Worm (Caenorhabditis elegans) whole organism, L2 larva: ENCODE results near the gene lgc-38.
A peak's percentile ranks its signal among the peaks of the same experiment; 100 is the strongest.

Experiments
- C34F6.9 ChIP-seq: fragments of 150-350 bp; optimal IDR thresholded peaks from 2 replicates; lab custom pipeline; 2014; ENCODE audit warnings: missing biosample characterization, missing genetic modification characterization
- F13H6.1 ChIP-seq: sonication (generic microtip); optimal IDR thresholded peaks from 2 replicates; lab custom pipeline; 2016; ENCODE audit warnings: missing genetic modification characterization, missing compliant biosample characterization
- R02D3.7 ChIP-seq: fragments of 150-350 bp; optimal IDR thresholded peaks from 2 replicates; lab custom pipeline; 2014; ENCODE audit warnings: missing biosample characterization, missing genetic modification characterization
- Y55F3AM.14 ChIP-seq: fragments of 200-800 bp; sonication (Bioruptor generic); optimal IDR thresholded peaks from 2 replicates; lab custom pipeline; 2018; ENCODE audit warnings: mild to moderate bottlenecking, missing genetic modification characterization, missing compliant biosample characterization
- ZK546.5 ChIP-seq: sonication (generic microtip); optimal IDR thresholded peaks from 2 replicates; lab custom pipeline; 2017; ENCODE audit warnings: missing biosample characterization, missing genetic modification characterization
- alr-1 ChIP-seq: fragments of 150-350 bp; optimal IDR thresholded peaks from 2 replicates; lab custom pipeline; 2014; ENCODE audit warnings: missing biosample characterization, missing genetic modification characterization
- aly-2 ChIP-seq: fragments of 150-350 bp; optimal IDR thresholded peaks from 2 replicates; lab custom pipeline; 2014; ENCODE audit warnings: missing biosample characterization, missing genetic modification characterization
- ama-1 ChIP-seq: fragments of 150-350 bp; optimal IDR thresholded peaks from 2 replicates; lab custom pipeline; 2018; ENCODE audit warnings: inconsistent platforms
- blmp-1 ChIP-seq: sonication (generic microtip); optimal IDR thresholded peaks from 2 replicates; lab custom pipeline; 2017; ENCODE audit warnings: missing genetic modification characterization, mild to moderate bottlenecking, missing compliant biosample characterization, antibody characterized with exemption, moderate library complexity; ENCODE audit not compliant: insufficient read depth
- ceh-16 ChIP-seq: fragments of 150-350 bp; optimal IDR thresholded peaks from 2 replicates; lab custom pipeline; 2014; ENCODE audit warnings: missing biosample characterization, missing genetic modification characterization
- ceh-82 ChIP-seq: fragments of 150-350 bp; optimal IDR thresholded peaks from 2 replicates; lab custom pipeline; 2014; ENCODE audit warnings: missing biosample characterization, missing genetic modification characterization
- egl-27 ChIP-seq: sonication (generic microtip); optimal IDR thresholded peaks from 3 replicates; lab custom pipeline; 2017; ENCODE audit warnings: missing biosample characterization, missing genetic modification reagents, missing genetic modification characterization
- elt-1 ChIP-seq: fragments of 150-350 bp; optimal IDR thresholded peaks from 2 replicates; lab custom pipeline; 2014; ENCODE audit warnings: missing biosample characterization, missing genetic modification characterization
- elt-3 ChIP-seq: sonication (generic microtip); optimal IDR thresholded peaks from 2 replicates; lab custom pipeline; 2017; ENCODE audit warnings: missing biosample characterization, missing genetic modification characterization
- fos-1 ChIP-seq: fragments of 150-350 bp; optimal IDR thresholded peaks from 2 replicates; lab custom pipeline; 2014; ENCODE audit warnings: missing biosample characterization, missing genetic modification characterization
- gmeb-1 ChIP-seq: fragments of 150-350 bp; optimal IDR thresholded peaks from 2 replicates; lab custom pipeline; 2014; ENCODE audit warnings: missing biosample characterization, missing genetic modification characterization
- lin-11 ChIP-seq: fragments of 150-350 bp; sonication (generic microtip); optimal IDR thresholded peaks from 2 replicates; lab custom pipeline; 2014; ENCODE audit warnings: missing biosample characterization, missing genetic modification characterization, inconsistent platforms, mixed read lengths
- lin-13 ChIP-seq: fragments of 150-350 bp; optimal IDR thresholded peaks from 2 replicates; lab custom pipeline; 2014; ENCODE audit warnings: missing biosample characterization, missing genetic modification reagents, missing genetic modification characterization
- lin-39 ChIP-seq: fragments of 150-350 bp; optimal IDR thresholded peaks from 2 replicates; lab custom pipeline; 2014; ENCODE audit warnings: missing biosample characterization, missing genetic modification reagents, missing genetic modification characterization
- lsy-2 ChIP-seq, 2 experiments: fragments of 150-350 bp in 1 of 2; sonication (generic microtip) in 1 of 2; optimal IDR thresholded peaks; 2 replicates each; lab custom pipeline; 2014 to 2017; ENCODE audit warnings: missing biosample characterization in 2 of 2, missing genetic modification characterization in 2 of 2
- mab-5 ChIP-seq: fragments of 150-350 bp; optimal IDR thresholded peaks from 2 replicates; lab custom pipeline; 2014; ENCODE audit warnings: missing biosample characterization, missing genetic modification characterization
- mbf-1 ChIP-seq: sonication (generic microtip); optimal IDR thresholded peaks from 2 replicates; lab custom pipeline; 2017; ENCODE audit warnings: missing biosample characterization, missing genetic modification characterization
- mdl-1 ChIP-seq, 2 experiments: fragments of 150-350 bp in 1 of 2; sonication (generic microtip) in 1 of 2; optimal IDR thresholded peaks; 2 replicates each; lab custom pipeline; 2017; ENCODE audit warnings: missing biosample characterization in 2 of 2, missing genetic modification characterization in 2 of 2
- nhr-12 ChIP-seq: fragments of 150-350 bp; optimal IDR thresholded peaks from 2 replicates; lab custom pipeline; 2014; ENCODE audit warnings: missing biosample characterization, missing genetic modification characterization
- nhr-129 ChIP-seq: fragments of 150-350 bp; optimal IDR thresholded peaks from 2 replicates; lab custom pipeline; 2014; ENCODE audit warnings: missing biosample characterization, missing genetic modification characterization
- nhr-21 ChIP-seq: fragments of 150-350 bp; optimal IDR thresholded peaks from 2 replicates; lab custom pipeline; 2014; ENCODE audit warnings: missing biosample characterization, missing genetic modification characterization
- nhr-23 ChIP-seq: fragments of 150-350 bp; optimal IDR thresholded peaks from 2 replicates; lab custom pipeline; 2014; ENCODE audit warnings: missing biosample characterization, missing genetic modification reagents, missing genetic modification characterization
- nhr-237 ChIP-seq: fragments of 150-350 bp; optimal IDR thresholded peaks from 2 replicates; lab custom pipeline; 2014; ENCODE audit warnings: missing biosample characterization, missing genetic modification characterization
- nhr-25 ChIP-seq: fragments of 150-350 bp; sonication (generic microtip); optimal IDR thresholded peaks from 3 replicates; lab custom pipeline; 2014; ENCODE audit warnings: missing biosample characterization, missing genetic modification characterization
- nhr-6 ChIP-seq: fragments of 150-350 bp; optimal IDR thresholded peaks from 2 replicates; lab custom pipeline; 2014; ENCODE audit warnings: missing biosample characterization, missing genetic modification characterization
- nhr-77 ChIP-seq: fragments of 150-350 bp; optimal IDR thresholded peaks from 2 replicates; lab custom pipeline; 2014; ENCODE audit warnings: missing biosample characterization, missing genetic modification characterization
- peb-1 ChIP-seq: fragments of 150-350 bp; optimal IDR thresholded peaks from 2 replicates; lab custom pipeline; 2014; ENCODE audit warnings: missing biosample characterization, missing genetic modification characterization
- sem-4 ChIP-seq: fragments of 150-350 bp; optimal IDR thresholded peaks from 2 replicates; lab custom pipeline; 2014; ENCODE audit warnings: missing biosample characterization, missing genetic modification reagents, missing genetic modification characterization
- sma-3 ChIP-seq: sonication (generic microtip); optimal IDR thresholded peaks from 2 replicates; lab custom pipeline; 2016; ENCODE audit warnings: missing genetic modification reagents, missing genetic modification characterization, missing compliant biosample characterization
- sma-9 ChIP-seq, 2 experiments: fragments of 150-350 bp in 1 of 2; sonication (generic microtip) in 1 of 2; optimal IDR thresholded peaks; 2 replicates each; lab custom pipeline; 2014 to 2016; ENCODE audit warnings: missing genetic modification characterization in 2 of 2, mild to moderate bottlenecking in 1 of 2, missing biosample characterization in 1 of 2, missing compliant biosample characterization in 1 of 2, missing genetic modification reagents in 1 of 2, moderate library complexity in 1 of 2
- snpc-4 ChIP-seq: fragments of 150-350 bp; optimal IDR thresholded peaks from 2 replicates; lab custom pipeline; 2014; ENCODE audit warnings: missing biosample characterization, missing genetic modification characterization
- unc-39 ChIP-seq: fragments of 150-350 bp; optimal IDR thresholded peaks from 2 replicates; lab custom pipeline; 2014; ENCODE audit warnings: missing biosample characterization, missing genetic modification characterization
- unc-55 ChIP-seq: fragments of 150-350 bp; sonication (generic microtip); optimal IDR thresholded peaks from 3 replicates; lab custom pipeline; 2014; ENCODE audit warnings: missing biosample characterization, missing genetic modification reagents, missing genetic modification characterization
- unc-62 ChIP-seq: fragments of 150-350 bp; optimal IDR thresholded peaks from 2 replicates; lab custom pipeline; 2014; ENCODE audit warnings: missing biosample characterization, missing genetic modification reagents, missing genetic modification characterization
- zag-1 ChIP-seq: fragments of 150-350 bp; optimal IDR thresholded peaks from 2 replicates; lab custom pipeline; 2014; ENCODE audit warnings: missing biosample characterization, missing genetic modification characterization
- ztf-1 ChIP-seq: fragments of 200-800 bp; sonication (Bioruptor generic); conservative IDR thresholded peaks from 2 replicates; pipeline ENCODE4 v1.3.6; 2022; ENCODE audit warnings: missing genetic modification characterization, missing compliant biosample characterization
- ztf-11 ChIP-seq: sonication (generic microtip); optimal IDR thresholded peaks from 2 replicates; lab custom pipeline; 2017; ENCODE audit warnings: missing biosample characterization, missing genetic modification characterization
- ztf-4 ChIP-seq: fragments of 150-350 bp; optimal IDR thresholded peaks from 2 replicates; lab custom pipeline; 2014; ENCODE audit warnings: missing biosample characterization, missing genetic modification characterization

Gene lgc-38

DNA sequence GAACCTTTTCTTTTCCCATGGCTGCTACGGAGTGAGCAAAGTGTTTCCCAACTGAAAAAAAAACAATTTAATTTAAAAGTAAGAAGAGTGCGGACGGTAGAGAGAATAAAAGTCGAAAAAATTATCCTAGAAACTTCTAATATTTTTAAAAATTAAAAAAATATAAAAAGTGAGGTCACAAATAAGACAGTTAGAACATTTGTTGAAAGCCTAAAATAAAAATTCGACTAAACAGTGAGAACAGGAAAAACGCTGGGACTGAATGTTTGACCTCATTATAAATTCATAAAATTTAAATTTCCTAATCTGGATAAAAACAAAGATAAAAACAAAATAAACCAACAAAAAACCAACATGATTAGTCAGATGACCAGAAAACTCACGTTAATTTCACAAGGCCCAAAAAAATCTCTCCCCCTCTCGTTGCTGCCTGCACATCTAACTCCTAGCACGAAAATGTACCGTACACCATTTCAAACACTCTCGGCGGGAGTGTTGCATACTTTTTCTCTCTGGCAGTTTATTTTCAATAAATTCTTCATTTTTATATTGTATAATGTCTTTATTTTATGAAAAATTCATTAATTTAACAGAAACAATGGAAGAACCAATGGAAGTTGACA, 37.2 kb upstream of the lgc-38 start, which contains the start of the genes eef-1A.1 and rfc-4 (continued):
- TF ChIP-seq elt-3 (tag; lab: Kevin White, UChicago) (no peak), alr-1 (tag; lab: Kevin White, UChicago) (no peak), F13H6.1 (peak; percentile 87), Y55F3AM.14 (GFP tag; lab: Kevin White, UChicago) (peak; percentile 88), C34F6.9 (tag; lab: Kevin White, UChicago) (peak; percentile 100), nhr-21 (peak; percentile 95), lin-39 (no peak)

DNA sequence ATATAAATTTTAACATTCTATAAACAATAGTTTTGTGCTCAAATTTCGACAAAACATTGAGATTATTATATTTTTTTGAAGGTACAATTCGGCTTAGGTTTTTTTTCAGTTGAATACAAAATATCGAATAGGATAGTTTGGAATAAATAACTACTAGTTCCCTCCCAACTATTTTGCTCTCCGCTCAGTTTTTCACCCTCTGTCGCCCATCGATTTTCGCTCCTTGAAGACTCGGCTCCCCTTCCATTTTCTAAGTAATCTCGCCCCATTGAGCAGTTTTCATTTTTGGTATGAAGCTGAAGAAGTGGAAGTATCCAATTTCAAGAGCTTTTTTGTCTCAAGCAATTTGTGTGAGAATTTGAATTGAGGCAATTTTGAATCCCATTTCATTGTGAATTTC, 35.3 kb upstream of the lgc-38 start, which contains the start of gene F31E3.2:
TSS of gene F31E3.2 (plus strand) at position 301 of the 400 bp plus-strand sequence.
- TF ChIP-seq unc-55 (GFP tag; lab: Kevin White, UChicago) = peak; percentile 40
- peak; percentile 40 for TF ChIP-seq C34F6.9 (tag; lab: Kevin White, UChicago)
- TF ChIP-seq nhr-6 (tag; lab: Kevin White, UChicago) = no peak
- peak in 1 of 2 experiments; percentile 27 for TF ChIP-seq lsy-2 (tag; optimal IDR thresholded peaks at IDR 0.05; lab: Kevin White, UChicago)

ce11 chrIII:6974952-6975351, 34.0 kb upstream of the lgc-38 start:
- TF ChIP-seq ztf-1 = no peak
- no peak for TF ChIP-seq nhr-23 (tag; lab: Kevin White, UChicago)
- TF ChIP-seq alr-1 (tag; lab: Kevin White, UChicago) = no peak
- TF ChIP-seq nhr-6 (tag; lab: Kevin White, UChicago) = no peak
- TF ChIP-seq egl-27 (tag; lab: Kevin White, UChicago) = no peak
- no peak for TF ChIP-seq lin-39
- no peak for TF ChIP-seq blmp-1 (tag; lab: Kevin White, UChicago)
- no peak for TF ChIP-seq gmeb-1
- no peak for TF ChIP-seq nhr-21
- TF ChIP-seq elt-1 (tag; lab: Kevin White, UChicago) = no peak
- TF ChIP-seq sma-9 (GFP tag; optimal IDR thresholded peaks at IDR 0.05; lab: Kevin White, UChicago) = no peak
- TF ChIP-seq sma-9 (tag; optimal IDR thresholded peaks at IDR 0.05; lab: Kevin White, UChicago) = no peak
- no peak for TF ChIP-seq snpc-4
- no peak for TF ChIP-seq zag-1
- no peak for TF ChIP-seq mbf-1 (tag; lab: Kevin White, UChicago)
- TF ChIP-seq nhr-237 (tag; lab: Kevin White, UChicago) = no peak
- TF ChIP-seq ceh-82 = no peak
- no peak for TF ChIP-seq nhr-77
- no peak for TF ChIP-seq ama-1 (lab: Kevin White, UChicago)
- TF ChIP-seq fos-1 (tag; lab: Kevin White, UChicago) = no peak
- no peak for TF ChIP-seq mab-5 (tag; lab: Kevin White, UChicago)

DNA sequence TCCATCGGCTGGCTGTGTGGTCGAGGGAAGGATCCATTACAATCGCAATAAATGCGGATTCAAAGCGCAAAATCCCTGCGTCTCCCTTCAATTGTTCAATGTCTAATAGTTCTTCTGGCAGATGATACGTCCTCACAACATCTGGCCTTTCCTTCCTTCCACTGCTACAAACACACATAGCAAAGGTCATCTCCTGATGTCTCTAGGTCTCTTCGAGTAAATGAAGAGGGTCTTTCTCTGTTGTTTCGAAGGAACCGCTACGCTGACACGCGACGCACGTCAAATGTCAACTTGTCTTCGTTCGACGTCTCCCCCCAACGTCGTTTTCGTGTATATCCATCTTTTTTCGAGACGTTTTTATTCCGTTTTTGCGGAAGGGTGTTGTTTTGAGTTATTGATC, 30.1 kb upstream of the lgc-38 start:
- TF ChIP-seq elt-3 (tag; lab: Kevin White, UChicago) (no peak), nhr-23 (tag; lab: Kevin White, UChicago) (no peak), fos-1 (tag; lab: Kevin White, UChicago) (peak; percentile 64), elt-1 (tag; lab: Kevin White, UChicago) (no peak), Y55F3AM.14 (GFP tag; lab: Kevin White, UChicago) (no peak), unc-55 (GFP tag; lab: Kevin White, UChicago) (peak; percentile 22), nhr-25 (tag; lab: Kevin White, UChicago) (peak; percentile 86), blmp-1 (tag; lab: Kevin White, UChicago) (peak; percentile 64), lsy-2 (tag; optimal IDR thresholded peaks at IDR 0.05; lab: Kevin White, UChicago) (peak; percentile 52 to 89), nhr-12 (tag; lab: Kevin White, UChicago) (no peak), C34F6.9 (tag; lab: Kevin White, UChicago) (peak; percentile 94), ceh-16 (tag; lab: Kevin White, UChicago) (no peak), ztf-4 (tag; lab: Kevin White, UChicago) (peak; percentile 27), nhr-6 (tag; lab: Kevin White, UChicago) (peak; percentile 67), mdl-1 (tag; optimal IDR thresholded peaks at IDR 0.05; lab: Kevin White, UChicago) (peak in 1 of 2 experiments; percentile 5), nhr-21 (peak; percentile 80), snpc-4 (no peak), sem-4 (tag; lab: Kevin White, UChicago) (peak; percentile 69), unc-62 (GFP tag; lab: Kevin White, UChicago) (peak; percentile 90), aly-2 (tag; lab: Kevin White, UChicago) (no peak), nhr-77 (no peak), lin-13 (GFP tag; lab: Kevin White, UChicago) (peak; percentile 29), zag-1 (peak; percentile 27), ama-1 (lab: Kevin White, UChicago) (peak; percentile 23), unc-39 (no peak), nhr-129 (tag; lab: Kevin White, UChicago) (peak; percentile 88), R02D3.7 (no peak), mab-5 (tag; lab: Kevin White, UChicago) (peak; percentile 75), ztf-11 (tag; lab: Kevin White, UChicago) (no peak), lin-11 (peak; percentile 15), sma-9 (GFP tag; optimal IDR thresholded peaks at IDR 0.05; lab: Kevin White, UChicago) (peak; percentile 61), sma-9 (tag; optimal IDR thresholded peaks at IDR 0.05; lab: Kevin White, UChicago) (no peak), egl-27 (tag; lab: Kevin White, UChicago) (peak; percentile 50), lin-39 (peak; percentile 59), ZK546.5 (tag; lab: Kevin White, UChicago) (no peak), peb-1 (tag; lab: Kevin White, UChicago) (no peak), ceh-82 (no peak), alr-1 (tag; lab: Kevin White, UChicago) (no peak), sma-3 (GFP tag; lab: Kevin White, UChicago) (peak; percentile 57)
